Fruit fly (Drosophila melanogaster) whole organism, embryonic: ENCODE results near the gene CG7370.

Experiments used
- ATbp ChIP-seq: fragments of 200-800 bp; sonication (Bioruptor generic); optimal IDR thresholded peaks from 2 replicates; lab custom pipeline; 2017; ENCODE audit warnings: missing biosample characterization, mild to moderate bottlenecking, missing genetic modification characterization, missing genetic modification reagents
- CG11504 ChIP-seq: fragments of 200-800 bp; sonication (Bioruptor generic); optimal IDR thresholded peaks from 3 replicates; lab custom pipeline; 2019; ENCODE audit warnings: missing biosample characterization, mild to moderate bottlenecking, missing genetic modification characterization, moderate library complexity
- CG13287 ChIP-seq: fragments of 200-800 bp; sonication (Bioruptor generic); IDR thresholded peaks from 2 replicates; pipeline ENCODE4 v1.3.6; 2022; ENCODE audit warnings: missing biosample characterization, missing genetic modification characterization; ENCODE audit not compliant: partially characterized antibody
- CG13624 ChIP-seq: fragments of 200-800 bp; sonication (Bioruptor generic); optimal IDR thresholded peaks from 2 replicates; lab custom pipeline; 2016; ENCODE audit warnings: missing biosample characterization, missing genetic modification characterization
- CG15073 ChIP-seq: fragments of 200-800 bp; sonication (Bioruptor generic); optimal IDR thresholded peaks from 2 replicates; lab custom pipeline; 2016; ENCODE audit warnings: missing biosample characterization, missing genetic modification characterization
- CG1603 ChIP-seq: fragments of 200-800 bp; sonication (Bioruptor generic); optimal IDR thresholded peaks from 2 replicates; lab custom pipeline; 2019; ENCODE audit warnings: missing biosample characterization, mild to moderate bottlenecking, missing genetic modification characterization, moderate library complexity
- CG17328 ChIP-seq: fragments of 200-800 bp; sonication (Bioruptor generic); IDR thresholded peaks from 2 replicates; pipeline ENCODE4 v1.3.6; 2022; ENCODE audit warnings: missing biosample characterization, missing genetic modification characterization
- CG2199 ChIP-seq: fragments of 200-800 bp; sonication (Bioruptor generic); IDR thresholded peaks from 3 replicates; pipeline ENCODE4 v1.3.6; 2022; ENCODE audit warnings: missing biosample characterization, missing genetic modification characterization
- CG3281 ChIP-seq: fragments of 200-800 bp; sonication (Bioruptor generic); optimal IDR thresholded peaks from 3 replicates; lab custom pipeline; 2017; ENCODE audit warnings: missing biosample characterization, mild to moderate bottlenecking, missing genetic modification characterization
- CG3847 ChIP-seq: fragments of 200-800 bp; sonication (Bioruptor generic); IDR thresholded peaks from 2 replicates; pipeline ENCODE4 v1.3.6; 2022; ENCODE audit warnings: missing biosample characterization, missing genetic modification characterization
- CG42726 ChIP-seq: fragments of 200-800 bp; sonication (Bioruptor generic); IDR thresholded peaks from 2 replicates; pipeline ENCODE4 v1.3.6; 2022; ENCODE audit warnings: missing biosample characterization, missing genetic modification characterization; ENCODE audit not compliant: partially characterized antibody
- CG6791 ChIP-seq: fragments of 200-800 bp; sonication (Bioruptor generic); IDR thresholded peaks from 3 replicates; pipeline ENCODE4 v1.3.6; 2022; ENCODE audit warnings: missing biosample characterization, missing genetic modification characterization; ENCODE audit not compliant: partially characterized antibody
- CG6854 ChIP-seq: fragments of 200-800 bp; sonication (Bioruptor generic); optimal IDR thresholded peaks from 3 replicates; lab custom pipeline; 2017; ENCODE audit warnings: missing biosample characterization, mild to moderate bottlenecking, missing genetic modification characterization
- CG7928 ChIP-seq: fragments of 200-800 bp; sonication (Bioruptor generic); optimal IDR thresholded peaks from 2 replicates; lab custom pipeline; 2017; ENCODE audit warnings: missing biosample characterization, mild to moderate bottlenecking, missing genetic modification characterization
- CG7963 ChIP-seq: fragments of 200-800 bp; sonication (Bioruptor generic); IDR thresholded peaks from 3 replicates; pipeline ENCODE4 v1.3.6; 2022; ENCODE audit warnings: missing biosample characterization, missing genetic modification characterization; ENCODE audit not compliant: partially characterized antibody
- CG8478 ChIP-seq: fragments of >200 bp; optimal IDR thresholded peaks from 2 replicates; lab custom pipeline; 2018
- CG8944 ChIP-seq: fragments of 200-800 bp; sonication (Bioruptor generic); optimal IDR thresholded peaks from 3 replicates; lab custom pipeline; 2016; ENCODE audit warnings: missing biosample characterization, missing genetic modification characterization
- CG9932 ChIP-seq: fragments of 200-800 bp; sonication (Bioruptor generic); IDR thresholded peaks from 2 replicates; pipeline ENCODE4 v1.3.6; 2022; ENCODE audit warnings: missing biosample characterization, missing genetic modification characterization
- D ChIP-seq, 2 experiments: fragments of 200-800 bp in 1 of 2; fragments of >200 bp in 1 of 2; sonication (Bioruptor generic) in 1 of 2; optimal IDR thresholded peaks; 2 replicates in 1 of 2; 3 replicates in 1 of 2; lab custom pipeline; 2017; ENCODE audit warnings: mild to moderate bottlenecking in 1 of 2, missing biosample characterization in 1 of 2, missing genetic modification characterization in 1 of 2, missing genetic modification reagents in 1 of 2
- Drgx ChIP-seq: fragments of 200-800 bp; sonication (Bioruptor generic); IDR thresholded peaks from 2 replicates; pipeline ENCODE4 v1.3.6; 2022; ENCODE audit warnings: missing biosample characterization, missing genetic modification characterization
- Eip74EF ChIP-seq, 2 experiments: fragments of 200-800 bp in 1 of 2; fragments of >200 bp in 1 of 2; sonication (Bioruptor generic) in 1 of 2; optimal IDR thresholded peaks; 2 replicates each; lab custom pipeline; 2017 to 2019; ENCODE audit warnings: missing biosample characterization in 2 of 2, missing genetic modification characterization in 2 of 2, mild to moderate bottlenecking in 1 of 2, moderate library complexity in 1 of 2
- Jarid2 ChIP-seq: fragments of 200-800 bp; sonication (Bioruptor generic); optimal IDR thresholded peaks from 3 replicates; lab custom pipeline; 2017; ENCODE audit warnings: mild to moderate bottlenecking, missing biosample characterization, missing genetic modification reagents, missing genetic modification characterization
- Med ChIP-seq: fragments of 200-800 bp; sonication (Bioruptor generic); peaks from one replicate; lab custom pipeline; 2016; ENCODE audit warnings: missing biosample characterization, missing genetic modification characterization, mild to moderate bottlenecking, inconsistent platforms, moderate library complexity
- Nf-YB ChIP-seq: fragments of 200-800 bp; sonication (Bioruptor generic); optimal IDR thresholded peaks from 3 replicates; lab custom pipeline; 2019; ENCODE audit warnings: missing biosample characterization, mild to moderate bottlenecking, missing genetic modification characterization, moderate library complexity
- Nf-YC ChIP-seq: fragments of 200-800 bp; optimal IDR thresholded peaks from 3 replicates; lab custom pipeline; 2019; ENCODE audit warnings: missing biosample characterization, mild to moderate bottlenecking, missing genetic modification characterization, moderate library complexity
- Opbp ChIP-seq: fragments of 200-800 bp; sonication (Bioruptor generic); IDR thresholded peaks from 3 replicates; pipeline ENCODE4 v1.3.6; 2022; ENCODE audit warnings: missing biosample characterization, missing genetic modification characterization; ENCODE audit not compliant: partially characterized antibody
- Scr ChIP-seq: fragments of 200-800 bp; sonication (Bioruptor generic); IDR thresholded peaks from 2 replicates; pipeline ENCODE4 v1.3.6; 2022; ENCODE audit warnings: missing biosample characterization, missing genetic modification characterization; ENCODE audit not compliant: partially characterized antibody
- Sox102F ChIP-seq: fragments of 200-800 bp; sonication (Bioruptor generic); optimal IDR thresholded peaks from 2 replicates; lab custom pipeline; 2018; ENCODE audit warnings: missing biosample characterization, mild to moderate bottlenecking, missing genetic modification characterization, moderate library complexity
- Ssrp ChIP-seq: fragments of 200-800 bp; sonication (Bioruptor generic); optimal IDR thresholded peaks from 2 replicates; lab custom pipeline; 2018; ENCODE audit warnings: missing biosample characterization, mild to moderate bottlenecking, missing genetic modification characterization, moderate library complexity
- Trl ChIP-seq, 3 experiments: fragments of >200 bp in 2 of 3; fragments of 200-800 bp in 1 of 3; sonication (Bioruptor generic) in 1 of 3; optimal IDR thresholded peaks; 2 replicates in 1 of 3; 3 replicates in 2 of 3; lab custom pipeline; 2016 to 2017; ENCODE audit warnings: missing biosample characterization in 1 of 3, missing genetic modification characterization in 1 of 3
- amos ChIP-seq: fragments of 200-800 bp; sonication (Bioruptor generic); IDR thresholded peaks from 2 replicates; pipeline ENCODE4 v1.3.6; 2022; ENCODE audit warnings: missing biosample characterization, missing genetic modification characterization; ENCODE audit not compliant: partially characterized antibody
- bcd ChIP-seq: fragments of 200-800 bp; sonication (Bioruptor generic); optimal IDR thresholded peaks from 2 replicates; lab custom pipeline; 2017; ENCODE audit warnings: missing biosample characterization, mild to moderate bottlenecking, missing genetic modification characterization
- chinmo ChIP-seq: fragments of 200-800 bp; sonication (Bioruptor generic); IDR thresholded peaks from 4 replicates; pipeline ENCODE4 v1.3.6; 2022; ENCODE audit warnings: missing biosample characterization, missing genetic modification characterization; ENCODE audit not compliant: partially characterized antibody
- chm ChIP-seq: fragments of 200-800 bp; sonication (Bioruptor generic); IDR thresholded peaks from 2 replicates; pipeline ENCODE4 v1.3.6; 2022; ENCODE audit warnings: missing biosample characterization, missing genetic modification characterization
- ci ChIP-seq: fragments of 200-800 bp; sonication (Bioruptor generic); IDR thresholded peaks from 3 replicates; pipeline ENCODE4 v1.3.6; 2022; ENCODE audit warnings: missing biosample characterization, missing genetic modification characterization
- eve ChIP-seq, 2 experiments: fragments of >200 bp; optimal IDR thresholded peaks; 2 replicates each; lab custom pipeline; 2017; ENCODE audit warnings: missing biosample characterization in 2 of 2, missing genetic modification characterization in 2 of 2
- gro ChIP-seq: fragments of 200-800 bp; sonication (Bioruptor generic); optimal IDR thresholded peaks from 2 replicates; lab custom pipeline; 2016; ENCODE audit warnings: missing biosample characterization, missing genetic modification characterization
- gt ChIP-seq: fragments of 200-800 bp; sonication (Bioruptor generic); IDR thresholded peaks from 2 replicates; pipeline ENCODE4 v1.3.6; 2022; ENCODE audit warnings: missing biosample characterization, missing genetic modification characterization
- jumu ChIP-seq: fragments of 200-800 bp; sonication (Bioruptor generic); optimal IDR thresholded peaks from 3 replicates; lab custom pipeline; 2016; ENCODE audit warnings: missing biosample characterization, missing genetic modification characterization
- knrl ChIP-seq: fragments of 200-800 bp; sonication (Bioruptor generic); IDR thresholded peaks from 3 replicates; pipeline ENCODE4 v1.3.6; 2022; ENCODE audit warnings: missing biosample characterization, missing genetic modification characterization; ENCODE audit not compliant: partially characterized antibody
- odd ChIP-seq: fragments of 200-800 bp; sonication (Bioruptor generic); optimal IDR thresholded peaks from 2 replicates; lab custom pipeline; 2017; ENCODE audit warnings: missing biosample characterization, mild to moderate bottlenecking, missing genetic modification characterization
- pb ChIP-seq: fragments of 200-800 bp; sonication (Bioruptor generic); optimal IDR thresholded peaks from 3 replicates; lab custom pipeline; 2016; ENCODE audit warnings: missing biosample characterization, missing genetic modification characterization
- pzg ChIP-seq: fragments of 200-800 bp; sonication (Bioruptor generic); optimal IDR thresholded peaks from 3 replicates; lab custom pipeline; 2018; ENCODE audit warnings: missing biosample characterization, mild to moderate bottlenecking, missing genetic modification characterization, moderate library complexity
- scrt ChIP-seq: fragments of 200-800 bp; sonication (Bioruptor generic); optimal IDR thresholded peaks from 2 replicates; lab custom pipeline; 2018; ENCODE audit warnings: missing biosample characterization, mild to moderate bottlenecking, missing genetic modification characterization, moderate library complexity
- sens ChIP-seq: fragments of 200-800 bp; sonication (Bioruptor generic); peaks from one replicate; lab custom pipeline; 2016; ENCODE audit warnings: missing biosample characterization, missing genetic modification characterization
- stwl ChIP-seq: fragments of 200-800 bp; sonication (Bioruptor generic); optimal IDR thresholded peaks from 3 replicates; lab custom pipeline; 2018; ENCODE audit warnings: missing biosample characterization, mild to moderate bottlenecking, missing genetic modification characterization, moderate library complexity
- wor ChIP-seq: fragments of 200-800 bp; sonication (Bioruptor generic); IDR thresholded peaks from 2 replicates; pipeline ENCODE4 v1.3.6; 2022; ENCODE audit warnings: missing biosample characterization, missing genetic modification characterization

Gene CG7370

dm6 chr3L:21770328-21770727, 713 bp downstream of the CG7370 start, which contains the start of gene Syn1:
Gene Syn1, minus strand, starts transcription at chr3L:21770534.
- TF ChIP-seq Eip74EF (GFP tag; optimal IDR thresholded peaks at IDR 0.05; lab: Kevin White, UChicago) (peak in 1 of 2 experiments; percentile 49), ci (GFP tag; lab: Robert Waterston, UW) (0 out of 3 replicates have a peak, but pooled peaks have one; percentile 7), CG13624 (GFP tag; lab: Kevin White, UChicago) (peak; percentile 13), Ssrp (tag; lab: Kevin White, UChicago) (no peak), CG11504 (tag; lab: Kevin White, UChicago) (peak; percentile 99), chinmo (peak; percentile 73; the same call in 1 of the 4 replicates), Med (GFP tag; lab: Kevin White, UChicago) (peak; percentile 84), gro (GFP tag; lab: Kevin White, UChicago) (peak; percentile 7), sens (GFP tag; lab: Kevin White, UChicago) (peak; percentile 69), CG2199 (peak; percentile 27; the same call in 1 of the 3 replicates), Nf-YB (peak; percentile 28), Drgx (0 out of 2 replicates have a peak, but pooled peaks have one; percentile 8), Jarid2 (GFP tag; lab: Kevin White, UChicago) (peak; percentile 67), Nf-YC (tag; lab: Kevin White, UChicago) (peak; percentile 14), CG6854 (GFP tag; lab: Kevin White, UChicago) (peak; percentile 15), D (optimal IDR thresholded peaks at IDR 0.05; lab: Kevin White, UChicago) (no peak), D (GFP tag; optimal IDR thresholded peaks at IDR 0.05; lab: Kevin White, UChicago) (no peak), wor (GFP tag; lab: Robert Waterston, UW) (no peak), scrt (peak; percentile 9), CG17328 (GFP tag; lab: Robert Waterston, UW) (0 out of 2 replicates have a peak, but pooled peaks have one; percentile 13), eve (GFP tag; optimal IDR thresholded peaks at IDR 0.05; lab: Kevin White, UChicago) (peak in 1 of 2 experiments; percentile 22), CG7928 (GFP tag; lab: Kevin White, UChicago) (peak; percentile 9), Opbp (GFP tag; lab: Robert Waterston, UW) (0 out of 3 replicates have a peak, but pooled peaks have one; percentile 10), odd (GFP tag; lab: Kevin White, UChicago) (no peak), amos (GFP tag; lab: Robert Waterston, UW) (no peak), CG3281 (peak; percentile 35), pb (GFP tag; lab: Kevin White, UChicago) (no peak), Trl (optimal IDR thresholded peaks at IDR 0.05; lab: Kevin White, UChicago) (peak; percentile 67 to 76), Trl (GFP tag; optimal IDR thresholded peaks at IDR 0.05; lab: Kevin White, UChicago) (no peak), CG13287 (0 out of 2 replicates have a peak, but pooled peaks have one; percentile 25), CG8478 (lab: Kevin White, UChicago) (no peak)

- no peak for TF ChIP-seq chm (GFP tag; lab: Robert Waterston, UW)
- no peak for TF ChIP-seq Nf-YC (tag; lab: Kevin White, UChicago)
- TF ChIP-seq CG9932, result no peak
- TF ChIP-seq pzg (GFP tag; lab: Kevin White, UChicago), result peak; percentile 47
- TF ChIP-seq Scr (GFP tag; lab: Robert Waterston, UW), result 0 out of 2 replicates have a peak, but pooled peaks have one; percentile 31
- TF ChIP-seq bcd (GFP tag; lab: Kevin White, UChicago), result no peak
- peak; percentile 25; the same call in 1 of the 2 replicates for TF ChIP-seq amos (GFP tag; lab: Robert Waterston, UW)
- TF ChIP-seq CG3847 (GFP tag; lab: Robert Waterston, UW), result peak; percentile 33; the same call in 1 of the 2 replicates
- TF ChIP-seq CG15073 (GFP tag; lab: Kevin White, UChicago), result no peak
- TF ChIP-seq Sox102F (GFP tag; lab: Kevin White, UChicago), result no peak
- TF ChIP-seq CG1603 (tag; lab: Kevin White, UChicago), result peak; percentile 35
- TF ChIP-seq stwl, result peak; percentile 45
- TF ChIP-seq CG7963 (GFP tag; lab: Robert Waterston, UW), result no peak
- TF ChIP-seq jumu (GFP tag; lab: Kevin White, UChicago), result no peak
- TF ChIP-seq CG8944, result no peak
- TF ChIP-seq knrl (GFP tag; lab: Robert Waterston, UW), result peak; percentile 25; the same call in 1 of the 3 replicates
- peak; percentile 65 for TF ChIP-seq CG11504 (tag; lab: Kevin White, UChicago)
- TF ChIP-seq gt (GFP tag; lab: Robert Waterston, UW), result no peak
- 0 out of 3 replicates have a peak, but pooled peaks have one; percentile 41 for TF ChIP-seq CG6791
- TF ChIP-seq ATbp, result no peak
- 0 out of 2 replicates have a peak, but pooled peaks have one; percentile 40 for TF ChIP-seq CG42726 (GFP tag; lab: Robert Waterston, UW)
Observed at dm6 chr3L:21773855-21774254, 4.2 kb downstream of the CG7370 start.
